Fruit fly (Drosophila melanogaster) whole organism, embryonic: ENCODE measurements around the gene CG13309.

Source experiments
- BtbVII ChIP-seq: fragments of 200-800 bp; sonication (Bioruptor generic); optimal IDR thresholded peaks from 3 replicates; lab custom pipeline; 2017; ENCODE audit warnings: missing biosample characterization, mild to moderate bottlenecking, missing genetic modification characterization
- CG10147 ChIP-seq: fragments of 200-800 bp; sonication (Bioruptor generic); optimal IDR thresholded peaks from 2 replicates; lab custom pipeline; 2019; ENCODE audit warnings: missing biosample characterization, mild to moderate bottlenecking, missing genetic modification characterization, moderate library complexity
- CG1024 ChIP-seq: fragments of 200-800 bp; sonication (Bioruptor generic); IDR thresholded peaks from 2 replicates; pipeline ENCODE4 v1.3.6; 2022; ENCODE audit warnings: missing biosample characterization, missing genetic modification characterization
- CG10267 ChIP-seq: fragments of 200-800 bp; sonication (Bioruptor generic); optimal IDR thresholded peaks from 2 replicates; lab custom pipeline; 2018; ENCODE audit warnings: missing biosample characterization, mild to moderate bottlenecking, missing genetic modification characterization, moderate library complexity
- CG12391 ChIP-seq: fragments of 200-800 bp; sonication (Bioruptor generic); optimal IDR thresholded peaks from 3 replicates; lab custom pipeline; 2018; ENCODE audit warnings: missing biosample characterization, mild to moderate bottlenecking, missing genetic modification characterization, moderate library complexity
- CG13775 ChIP-seq: fragments of 200-800 bp; sonication (Bioruptor generic); optimal IDR thresholded peaks from 3 replicates; lab custom pipeline; 2017; ENCODE audit warnings: missing biosample characterization, mild to moderate bottlenecking, missing genetic modification characterization
- CG14441 ChIP-seq: fragments of 200-800 bp; sonication (Bioruptor generic); IDR thresholded peaks from 2 replicates; pipeline ENCODE4 v1.3.6; 2022; ENCODE audit warnings: missing biosample characterization, missing genetic modification characterization
- CG14860 ChIP-seq: fragments of 200-800 bp; sonication (Bioruptor generic); IDR thresholded peaks from 3 replicates; pipeline ENCODE4 v1.3.6; 2022; ENCODE audit warnings: missing biosample characterization, missing genetic modification characterization; ENCODE audit not compliant: partially characterized antibody
- CG15479 ChIP-seq: fragments of 200-800 bp; sonication (Bioruptor generic); optimal IDR thresholded peaks from 3 replicates; lab custom pipeline; 2019; ENCODE audit warnings: missing biosample characterization, mild to moderate bottlenecking, missing genetic modification characterization, moderate library complexity
- CG30403 ChIP-seq: fragments of 200-800 bp; sonication (Bioruptor generic); optimal IDR thresholded peaks from 3 replicates; lab custom pipeline; 2016; ENCODE audit warnings: missing biosample characterization, missing genetic modification characterization
- CG3065 ChIP-seq: fragments of 200-800 bp; sonication (Bioruptor generic); optimal IDR thresholded peaks from 2 replicates; lab custom pipeline; 2016; ENCODE audit warnings: missing biosample characterization, missing genetic modification characterization
- CG32532 ChIP-seq: fragments of 200-800 bp; sonication (Bioruptor generic); IDR thresholded peaks from 2 replicates; pipeline ENCODE4 v1.3.6; 2022; ENCODE audit warnings: missing biosample characterization, missing genetic modification characterization
- CG3847 ChIP-seq: fragments of 200-800 bp; sonication (Bioruptor generic); IDR thresholded peaks from 2 replicates; pipeline ENCODE4 v1.3.6; 2022; ENCODE audit warnings: missing biosample characterization, missing genetic modification characterization
- CG4424 ChIP-seq: fragments of 200-800 bp; sonication (Bioruptor generic); optimal IDR thresholded peaks from 3 replicates; lab custom pipeline; 2016; ENCODE audit warnings: missing biosample characterization, missing genetic modification characterization
- CG7357 ChIP-seq: fragments of 200-800 bp; sonication (Bioruptor generic); IDR thresholded peaks from 3 replicates; pipeline ENCODE4 v1.3.6; 2022; ENCODE audit warnings: missing biosample characterization, missing genetic modification characterization
- CG7928 ChIP-seq: fragments of 200-800 bp; sonication (Bioruptor generic); optimal IDR thresholded peaks from 2 replicates; lab custom pipeline; 2017; ENCODE audit warnings: missing biosample characterization, mild to moderate bottlenecking, missing genetic modification characterization
- CG7987 ChIP-seq: fragments of 200-800 bp; sonication (Bioruptor generic); optimal IDR thresholded peaks from 2 replicates; lab custom pipeline; 2018; ENCODE audit warnings: missing biosample characterization, mild to moderate bottlenecking, missing genetic modification characterization, moderate library complexity
- CG8281 ChIP-seq: fragments of 200-800 bp; sonication (Bioruptor generic); optimal IDR thresholded peaks from 2 replicates; lab custom pipeline; 2018; ENCODE audit warnings: missing biosample characterization, mild to moderate bottlenecking, missing genetic modification characterization, moderate library complexity
- CG8924 ChIP-seq: fragments of 200-800 bp; optimal IDR thresholded peaks from 3 replicates; lab custom pipeline; 2019; ENCODE audit warnings: missing biosample characterization, mild to moderate bottlenecking, missing genetic modification characterization, moderate library complexity
- Camta ChIP-seq: fragments of 200-800 bp; sonication (Bioruptor generic); optimal IDR thresholded peaks from 2 replicates; lab custom pipeline; 2016; ENCODE audit warnings: missing biosample characterization, missing genetic modification characterization
- D ChIP-seq, 2 experiments: fragments of 200-800 bp in 1 of 2; fragments of >200 bp in 1 of 2; sonication (Bioruptor generic) in 1 of 2; optimal IDR thresholded peaks; 2 replicates in 1 of 2; 3 replicates in 1 of 2; lab custom pipeline; 2017; ENCODE audit warnings: mild to moderate bottlenecking in 1 of 2, missing biosample characterization in 1 of 2, missing genetic modification characterization in 1 of 2, missing genetic modification reagents in 1 of 2
- E2f1 ChIP-seq: fragments of 200-800 bp; sonication (Bioruptor generic); IDR thresholded peaks from 2 replicates; pipeline ENCODE4 v1.3.6; 2022; ENCODE audit warnings: missing biosample characterization, missing genetic modification characterization
- H2.0 ChIP-seq: fragments of 200-800 bp; sonication (Bioruptor generic); IDR thresholded peaks from 2 replicates; pipeline ENCODE4 v1.3.6; 2022; ENCODE audit warnings: missing biosample characterization, missing genetic modification characterization
- HmgD ChIP-seq: fragments of 200-800 bp; sonication (Bioruptor generic); optimal IDR thresholded peaks from 3 replicates; lab custom pipeline; 2016; ENCODE audit warnings: missing biosample characterization, missing genetic modification characterization
- Hsf ChIP-seq: fragments of 200-800 bp; sonication (Bioruptor generic); optimal IDR thresholded peaks from 3 replicates; lab custom pipeline; 2016; ENCODE audit warnings: missing biosample characterization, missing genetic modification characterization
- NC2β ChIP-seq: fragments of 200-800 bp; sonication (Bioruptor generic); optimal IDR thresholded peaks from 2 replicates; lab custom pipeline; 2016; ENCODE audit warnings: missing biosample characterization, missing genetic modification characterization
- NFAT ChIP-seq: fragments of 200-800 bp; sonication (Bioruptor generic); IDR thresholded peaks from 2 replicates; pipeline ENCODE4 v1.3.6; 2022; ENCODE audit warnings: missing biosample characterization, missing genetic modification characterization
- Nf-YB ChIP-seq: fragments of 200-800 bp; sonication (Bioruptor generic); optimal IDR thresholded peaks from 3 replicates; lab custom pipeline; 2019; ENCODE audit warnings: missing biosample characterization, mild to moderate bottlenecking, missing genetic modification characterization, moderate library complexity
- Sox100B ChIP-seq: fragments of 200-800 bp; sonication (Bioruptor generic); optimal IDR thresholded peaks from 3 replicates; lab custom pipeline; 2018; ENCODE audit warnings: missing biosample characterization, mild to moderate bottlenecking, missing genetic modification characterization
- Trl ChIP-seq, 3 experiments: fragments of >200 bp in 2 of 3; fragments of 200-800 bp in 1 of 3; sonication (Bioruptor generic) in 1 of 3; optimal IDR thresholded peaks; 2 replicates in 1 of 3; 3 replicates in 2 of 3; lab custom pipeline; 2016 to 2017; ENCODE audit warnings: missing biosample characterization in 1 of 3, missing genetic modification characterization in 1 of 3
- ac ChIP-seq: fragments of 200-800 bp; sonication (Bioruptor generic); optimal IDR thresholded peaks from 3 replicates; lab custom pipeline; 2017; ENCODE audit warnings: missing biosample characterization, mild to moderate bottlenecking, missing genetic modification characterization
- bcd ChIP-seq: fragments of 200-800 bp; sonication (Bioruptor generic); optimal IDR thresholded peaks from 2 replicates; lab custom pipeline; 2017; ENCODE audit warnings: missing biosample characterization, mild to moderate bottlenecking, missing genetic modification characterization
- bsh ChIP-seq, 2 experiments: fragments of 200-800 bp; sonication (Bioruptor generic); optimal IDR thresholded peaks; 2 replicates each; lab custom pipeline; 2017 to 2018; ENCODE audit warnings: mild to moderate bottlenecking in 2 of 2, missing biosample characterization in 2 of 2, missing genetic modification characterization in 2 of 2, moderate library complexity in 1 of 2
- corto ChIP-seq: fragments of 200-800 bp; sonication (Bioruptor generic); optimal IDR thresholded peaks from 2 replicates; lab custom pipeline; 2016; ENCODE audit warnings: missing biosample characterization, mild to moderate bottlenecking, missing genetic modification characterization, moderate library complexity
- eve ChIP-seq, 2 experiments: fragments of >200 bp; optimal IDR thresholded peaks; 2 replicates each; lab custom pipeline; 2017; ENCODE audit warnings: missing biosample characterization in 2 of 2, missing genetic modification characterization in 2 of 2
- gsb-n ChIP-seq: fragments of 200-800 bp; sonication (Bioruptor generic); optimal IDR thresholded peaks from 3 replicates; lab custom pipeline; 2018; ENCODE audit warnings: missing biosample characterization, mild to moderate bottlenecking, missing genetic modification characterization
- kah ChIP-seq: fragments of 200-800 bp; sonication (Bioruptor generic); optimal IDR thresholded peaks from 2 replicates; lab custom pipeline; 2018; ENCODE audit warnings: missing biosample characterization, mild to moderate bottlenecking, missing genetic modification characterization
- lbe ChIP-seq: fragments of 200-800 bp; sonication (Bioruptor generic); optimal IDR thresholded peaks from 2 replicates; lab custom pipeline; 2016; ENCODE audit warnings: missing biosample characterization, mild to moderate bottlenecking, missing genetic modification characterization
- lmd ChIP-seq: fragments of 200-800 bp; sonication (Bioruptor generic); IDR thresholded peaks from 2 replicates; pipeline ENCODE4 v1.3.6; 2022; ENCODE audit warnings: missing biosample characterization, missing genetic modification characterization
- pzg ChIP-seq: fragments of 200-800 bp; sonication (Bioruptor generic); optimal IDR thresholded peaks from 3 replicates; lab custom pipeline; 2018; ENCODE audit warnings: missing biosample characterization, mild to moderate bottlenecking, missing genetic modification characterization, moderate library complexity
- scrt ChIP-seq: fragments of 200-800 bp; sonication (Bioruptor generic); optimal IDR thresholded peaks from 2 replicates; lab custom pipeline; 2018; ENCODE audit warnings: missing biosample characterization, mild to moderate bottlenecking, missing genetic modification characterization, moderate library complexity
- seq ChIP-seq: fragments of 200-800 bp; sonication (Bioruptor generic); IDR thresholded peaks from 2 replicates; pipeline ENCODE4 v1.3.6; 2022; ENCODE audit warnings: missing biosample characterization, missing genetic modification characterization
- slp2 ChIP-seq: fragments of 200-800 bp; sonication (Bioruptor generic); optimal IDR thresholded peaks from 2 replicates; lab custom pipeline; 2016; ENCODE audit warnings: missing biosample characterization, missing genetic modification characterization
- sug ChIP-seq: fragments of 200-800 bp; optimal IDR thresholded peaks from 2 replicates; lab custom pipeline; 2019; ENCODE audit warnings: missing biosample characterization, mild to moderate bottlenecking, missing genetic modification characterization, moderate library complexity
- tin ChIP-seq: fragments of 200-800 bp; sonication (Bioruptor generic); optimal IDR thresholded peaks from 3 replicates; lab custom pipeline; 2016; ENCODE audit warnings: missing biosample characterization, missing genetic modification characterization
- vfl ChIP-seq: fragments of 200-800 bp; sonication (Bioruptor generic); optimal IDR thresholded peaks from 2 replicates; lab custom pipeline; 2016; ENCODE audit warnings: missing biosample characterization, missing genetic modification characterization
- wek ChIP-seq: fragments of 200-800 bp; sonication (Bioruptor generic); optimal IDR thresholded peaks from 3 replicates; lab custom pipeline; 2018; ENCODE audit warnings: missing biosample characterization, mild to moderate bottlenecking, missing genetic modification characterization, moderate library complexity
- wor ChIP-seq: fragments of 200-800 bp; sonication (Bioruptor generic); IDR thresholded peaks from 2 replicates; pipeline ENCODE4 v1.3.6; 2022; ENCODE audit warnings: missing biosample characterization, missing genetic modification characterization
- zen2 ChIP-seq: fragments of 200-800 bp; sonication (Bioruptor generic); IDR thresholded peaks from 3 replicates; pipeline ENCODE4 v1.3.6; 2022; ENCODE audit warnings: missing biosample characterization, missing genetic modification characterization; ENCODE audit not compliant: partially characterized antibody
- zf30C ChIP-seq: fragments of 200-800 bp; sonication (Bioruptor generic); optimal IDR thresholded peaks from 3 replicates; lab custom pipeline; 2018; ENCODE audit warnings: missing biosample characterization, mild to moderate bottlenecking, missing genetic modification characterization

The CG13309 gene

dm6 chr3L:8852907-8853306 is 42.7 kb downstream of the CG13309 start (continued):
- TF ChIP-seq sug (tag; lab: Kevin White, UChicago) (peak; percentile 25), CG7928 (GFP tag; lab: Kevin White, UChicago) (no peak), CG8924 (tag; lab: Kevin White, UChicago) (no peak), Trl (optimal IDR thresholded peaks at IDR 0.05; lab: Kevin White, UChicago) (no peak), Trl (GFP tag; optimal IDR thresholded peaks at IDR 0.05; lab: Kevin White, UChicago) (peak; percentile 12), Sox100B (GFP tag; lab: Kevin White, UChicago) (no peak), HmgD (GFP tag; lab: Kevin White, UChicago) (no peak), Nf-YB (GFP tag; lab: Kevin White, UChicago) (no peak), CG3847 (GFP tag; lab: Robert Waterston, UW) (peak; percentile 24; the same call in 1 of the 2 replicates), corto (GFP tag; lab: Kevin White, UChicago) (no peak), BtbVII (GFP tag; lab: Kevin White, UChicago) (no peak), CG7357 (GFP tag; lab: Robert Waterston, UW) (0 out of 3 replicates have a peak, but pooled peaks have one; percentile 38), lbe (GFP tag; lab: Kevin White, UChicago) (no peak), CG14441 (GFP tag; lab: Robert Waterston, UW) (peak; percentile 74), pzg (no peak), CG14860 (GFP tag; lab: Robert Waterston, UW) (no peak), eve (GFP tag; optimal IDR thresholded peaks at IDR 0.05; lab: Kevin White, UChicago) (no peak), CG15479 (no peak), lmd (peak; percentile 47), H2.0 (GFP tag; lab: Robert Waterston, UW) (peak; percentile 47; the same call in 1 of the 2 replicates), vfl (GFP tag; lab: Kevin White, UChicago) (no peak), seq (peak; percentile 70), CG4424 (peak; percentile 17), CG30403 (peak; percentile 35), CG7987 (GFP tag; lab: Kevin White, UChicago) (no peak), CG32532 (peak; percentile 63), NC2β (GFP tag; lab: Kevin White, UChicago) (no peak), CG13775 (no peak), Hsf (GFP tag; lab: Kevin White, UChicago) (no peak), CG8281 (no peak), slp2 (GFP tag; lab: Kevin White, UChicago) (no peak), wek (no peak), bsh (GFP tag; optimal IDR thresholded peaks at IDR 0.05; lab: Kevin White, UChicago) (peak in 1 of 2 experiments; percentile 2), zf30C (GFP tag; lab: Kevin White, UChicago) (no peak), gsb-n (tag; lab: Kevin White, UChicago) (no peak), D (optimal IDR thresholded peaks at IDR 0.05; lab: Kevin White, UChicago) (no peak), D (GFP tag; optimal IDR thresholded peaks at IDR 0.05; lab: Kevin White, UChicago) (no peak), E2f1 (GFP tag; lab: Robert Waterston, UW) (peak; percentile 42; the same call in 1 of the 2 replicates), tin (no peak), CG3065 (GFP tag; lab: Kevin White, UChicago) (no peak), CG10267 (tag; lab: Kevin White, UChicago) (no peak), NFAT (0 out of 2 replicates have a peak, but pooled peaks have one; percentile 17), Camta (GFP tag; lab: Kevin White, UChicago) (no peak), zen2 (GFP tag; lab: Robert Waterston, UW) (no peak), ac (no peak), CG1024 (GFP tag; lab: Robert Waterston, UW) (no peak), kah (GFP tag; lab: Kevin White, UChicago) (no peak), bcd (GFP tag; lab: Kevin White, UChicago) (no peak), scrt (no peak), CG12391 (no peak), CG10147 (GFP tag; lab: Kevin White, UChicago) (no peak), wor (GFP tag; lab: Robert Waterston, UW) (no peak)
